Worm (Caenorhabditis elegans) whole organism, L1 larva: Measurements from ENCODE around the gene ZK652.8.

Source experiments
- Y116A8C.19 ChIP-seq: sonication (generic microtip); optimal IDR thresholded peaks from 2 replicates; lab custom pipeline; 2016; ENCODE audit warnings: missing compliant biosample characterization, missing genetic modification characterization, borderline replicate concordance
- aly-2 ChIP-seq: fragments of 150-350 bp; optimal IDR thresholded peaks from 2 replicates; lab custom pipeline; 2014; ENCODE audit warnings: missing biosample characterization, missing genetic modification characterization
- ama-1 ChIP-seq: fragments of 150-350 bp; optimal IDR thresholded peaks from 2 replicates; lab custom pipeline; 2014
- egl-27 ChIP-seq, 2 experiments: fragments of 150-350 bp in 1 of 2; sonication (generic microtip); optimal IDR thresholded peaks; 3 replicates each; lab custom pipeline; 2017 to 2018; ENCODE audit warnings: missing biosample characterization in 2 of 2, missing genetic modification characterization in 2 of 2, missing genetic modification reagents in 2 of 2
- elt-3 ChIP-seq, 6 experiments: fragments of 150-350 bp in 1 of 6; sonication (generic microtip); optimal IDR thresholded peaks; 2 replicates each; lab custom pipeline; 2017 to 2018; ENCODE audit warnings: missing biosample characterization in 6 of 6, missing genetic modification characterization in 6 of 6, inconsistent platforms in 1 of 6
- fos-1 ChIP-seq: fragments of 150-350 bp; optimal IDR thresholded peaks from 2 replicates; lab custom pipeline; 2014; ENCODE audit warnings: missing biosample characterization, missing genetic modification characterization
- grh-1 ChIP-seq: fragments of 200-800 bp; sonication (Bioruptor generic); IDR thresholded peaks from 2 replicates; pipeline ENCODE4 v1.3.6; 2022; ENCODE audit warnings: missing genetic modification reagents, missing genetic modification characterization, missing compliant biosample characterization
- mdl-1 ChIP-seq, 2 experiments: fragments of 150-350 bp; optimal IDR thresholded peaks; 2 replicates each; lab custom pipeline; 2014 to 2017; ENCODE audit warnings: missing biosample characterization in 2 of 2, missing genetic modification characterization in 2 of 2, inconsistent platforms in 1 of 2
- nhr-237 ChIP-seq: fragments of 150-350 bp; optimal IDR thresholded peaks from 2 replicates; lab custom pipeline; 2014; ENCODE audit warnings: missing biosample characterization, missing genetic modification characterization
- nhr-77 ChIP-seq: fragments of 150-350 bp; optimal IDR thresholded peaks from 2 replicates; lab custom pipeline; 2014; ENCODE audit warnings: missing biosample characterization, missing genetic modification characterization
- pag-3 ChIP-seq: sonication (generic microtip); optimal IDR thresholded peaks from 2 replicates; lab custom pipeline; 2017; ENCODE audit warnings: missing genetic modification characterization, mild to moderate bottlenecking, missing compliant biosample characterization, antibody characterized with exemption, borderline replicate concordance; ENCODE audit not compliant: insufficient read depth
- skn-1 ChIP-seq: fragments of 150-350 bp; optimal IDR thresholded peaks from 2 replicates; lab custom pipeline; 2014; ENCODE audit warnings: missing biosample characterization, missing genetic modification characterization
- zag-1 ChIP-seq: fragments of 150-350 bp; optimal IDR thresholded peaks from 2 replicates; lab custom pipeline; 2014; ENCODE audit warnings: missing biosample characterization, missing genetic modification characterization

- TF ChIP-seq fos-1 (tag; lab: Kevin White, UChicago) (no peak), nhr-77 (tag; lab: Kevin White, UChicago) (no peak), mdl-1 (tag; optimal IDR thresholded peaks at IDR 0.05; lab: Kevin White, UChicago) (no peak), grh-1 (GFP tag; lab: Robert Waterston, UW) (no peak), aly-2 (tag; lab: Kevin White, UChicago) (no peak), skn-1 (tag; lab: Kevin White, UChicago) (no peak), pag-3 (tag; lab: Kevin White, UChicago) (no peak), nhr-237 (tag; lab: Kevin White, UChicago) (no peak), elt-3 (tag; optimal IDR thresholded peaks at IDR 0.05; lab: Kevin White, UChicago) (no peak), egl-27 (tag; optimal IDR thresholded peaks at IDR 0.05; lab: Kevin White, UChicago) (no peak), ama-1 (lab: Kevin White, UChicago) (no peak), Y116A8C.19 (no peak), zag-1 (tag; lab: Kevin White, UChicago) (no peak)
Observed at ce11 chrIII:7809033-7809432, 34.4 kb downstream of the ZK652.8 start.
